Worm (Caenorhabditis elegans): Measurements from ENCODE around the gene srv-25.

ce11 chrIV:6282143-6282542, 21.4 kb downstream of the srv-25 start, which contains the start of gene srv-32:
- TF ChIP-seq tbx-9 (tag; optimal IDR thresholded peaks at IDR 0.05; ENCODE audit: borderline replicate concordance): no peak
- no peak for TF ChIP-seq snpc-4 (GFP tag; optimal IDR thresholded peaks at IDR 0.05)
- TF ChIP-seq snpc-4 (tag; optimal IDR thresholded peaks at IDR 0.05): no peak
- TF ChIP-seq unc-62 (GFP tag; optimal IDR thresholded peaks at IDR 0.05): no peak
- TF ChIP-seq F33H1.4 (GFP tag; IDR thresholded peaks at IDR 0.05): no peak
- TF ChIP-seq bed-1 (GFP tag; IDR thresholded peaks at IDR 0.05): no peak
- TF ChIP-seq sea-2 (GFP tag; IDR thresholded peaks at IDR 0.05): no peak
- no peak for TF ChIP-seq B0019.2 (GFP tag; conservative IDR thresholded peaks at IDR 0.05)
- no peak for TF ChIP-seq akir-1 (GFP tag; optimal IDR thresholded peaks at IDR 0.05)
- TF ChIP-seq dpl-1 (GFP tag; optimal IDR thresholded peaks at IDR 0.05): no peak
- no peak for TF ChIP-seq sdz-38 (tag; optimal IDR thresholded peaks at IDR 0.05)
- TF ChIP-seq unc-130 (GFP tag; optimal IDR thresholded peaks at IDR 0.05): no peak
- TF ChIP-seq pha-4 (tag; optimal IDR thresholded peaks at IDR 0.05): no peak
- no peak for TF ChIP-seq D2030.7 (GFP tag; IDR thresholded peaks at IDR 0.05)
- TF ChIP-seq cebp-1 (GFP tag; IDR thresholded peaks at IDR 0.05): no peak
- no peak for TF ChIP-seq cebp-1 (tag; optimal IDR thresholded peaks at IDR 0.05)

Data from whole organism, young adult.